Fruit fly (Drosophila melanogaster) whole organism, wandering third instar larva: ENCODE measurements around the gene pigeon.

Experiments
- Abd-B ChIP-seq: fragments of >200 bp; optimal IDR thresholded peaks from 2 replicates; lab custom pipeline; 2017; ENCODE audit warnings: missing biosample characterization, missing genetic modification characterization
- Jra ChIP-seq: sonication (Bioruptor generic); optimal IDR thresholded peaks from 2 replicates; lab custom pipeline; 2016; ENCODE audit warnings: missing biosample characterization, missing genetic modification characterization
- brk ChIP-seq: fragments of 200-800 bp; sonication (Bioruptor generic); optimal IDR thresholded peaks from 2 replicates; lab custom pipeline; 2016; ENCODE audit warnings: missing biosample characterization, mild to moderate bottlenecking, missing genetic modification characterization
- fru ChIP-seq: fragments of 200-800 bp; sonication (Bioruptor generic); optimal IDR thresholded peaks from 3 replicates; lab custom pipeline; 2016; ENCODE audit warnings: missing biosample characterization, mild to moderate bottlenecking, missing genetic modification characterization
- h ChIP-seq: fragments of 200-800 bp; sonication (Bioruptor generic); optimal IDR thresholded peaks from 3 replicates; lab custom pipeline; 2016; ENCODE audit warnings: missing biosample characterization, mild to moderate bottlenecking, missing genetic modification characterization
- jim ChIP-seq: fragments of 175-275, 200-325 bp; sonication (Bioruptor generic); optimal IDR thresholded peaks from 2 replicates; lab custom pipeline; 2016; ENCODE audit warnings: missing biosample characterization, mild to moderate bottlenecking, missing genetic modification characterization
- lola ChIP-seq: fragments of >200 bp; optimal IDR thresholded peaks from 2 replicates; lab custom pipeline; 2017; ENCODE audit warnings: missing biosample characterization, missing genetic modification characterization

DNA sequence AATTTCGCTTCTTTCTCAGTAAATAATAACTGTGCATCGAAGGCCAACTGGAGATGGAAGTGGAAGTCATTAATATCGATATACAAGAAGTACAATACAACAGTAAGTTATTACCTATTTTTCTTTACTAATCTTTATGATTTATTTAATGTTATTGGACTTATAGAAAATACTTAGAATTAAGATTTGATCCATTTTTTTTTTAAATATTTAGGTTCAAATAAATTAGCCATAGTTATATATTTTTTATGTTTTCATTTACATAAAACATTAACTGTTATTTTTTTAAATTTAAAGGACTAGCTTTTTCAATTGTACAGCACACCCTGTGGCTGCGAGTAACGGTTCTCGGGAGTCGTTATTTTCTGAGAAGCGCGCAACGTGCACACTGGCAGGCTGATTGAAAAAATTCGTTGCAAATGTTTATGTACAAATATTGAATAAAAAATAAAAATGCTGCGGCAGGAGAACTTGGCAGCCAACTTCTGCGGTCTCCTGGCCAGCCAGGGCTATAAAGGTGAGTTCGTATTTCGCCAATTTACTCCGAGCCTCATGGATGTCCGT lies at the start of gene pigeon, which contains the start of gene gammaTub37C:
- TF ChIP-seq Abd-B (GFP tag; lab: Kevin White, UChicago) (no peak), h (no peak), lola (GFP tag; lab: Kevin White, UChicago) (no peak), brk (GFP tag; lab: Kevin White, UChicago) (no peak), Jra (GFP tag; lab: Kevin White, UChicago) (no peak), fru (GFP tag; lab: Kevin White, UChicago) (no peak), jim (GFP tag; lab: Kevin White, UChicago) (no peak)
